Worm (Caenorhabditis elegans) whole organism, late embryonic: ENCODE measurements around the gene imp-3.

Experiments used
- C08G9.2 ChIP-seq: sonication (generic microtip); optimal IDR thresholded peaks from 2 replicates; lab custom pipeline; 2016; ENCODE audit warnings: mild to moderate bottlenecking, missing genetic modification characterization, moderate library complexity, missing compliant biosample characterization
- C38D4.7 ChIP-seq: fragments of 200-800 bp; sonication (Bioruptor generic); optimal IDR thresholded peaks from 2 replicates; lab custom pipeline; 2018; ENCODE audit warnings: mild to moderate bottlenecking, missing genetic modification characterization, moderate library complexity, missing compliant biosample characterization
- F13H6.1 ChIP-seq: sonication (generic microtip); optimal IDR thresholded peaks from 2 replicates; lab custom pipeline; 2016; ENCODE audit warnings: missing genetic modification characterization, missing compliant biosample characterization
- K02D7.2 ChIP-seq: sonication (generic microtip); optimal IDR thresholded peaks from 2 replicates; lab custom pipeline; 2017; ENCODE audit warnings: mild to moderate bottlenecking, missing genetic modification characterization, missing compliant biosample characterization
- K09A11.1 ChIP-seq: sonication (generic microtip); optimal IDR thresholded peaks from 2 replicates; lab custom pipeline; 2017; ENCODE audit warnings: antibody characterized with exemption, mild to moderate bottlenecking, missing genetic modification characterization, missing compliant biosample characterization; ENCODE audit not compliant: insufficient read depth
- T23F11.4 ChIP-seq: fragments of 200-800 bp; sonication (Bioruptor generic); optimal IDR thresholded peaks from 2 replicates; lab custom pipeline; 2018; ENCODE audit warnings: mild to moderate bottlenecking, missing genetic modification characterization, missing compliant biosample characterization
- Y22D7AL.16 ChIP-seq: sonication (generic microtip); optimal IDR thresholded peaks from 2 replicates; lab custom pipeline; 2016; ENCODE audit warnings: missing genetic modification characterization, missing compliant biosample characterization
- ahr-1 ChIP-seq: sonication (generic microtip); optimal IDR thresholded peaks from 2 replicates; lab custom pipeline; 2016; ENCODE audit warnings: missing genetic modification characterization, missing compliant biosample characterization
- ceh-14 ChIP-seq: sonication (generic microtip); optimal IDR thresholded peaks from 2 replicates; lab custom pipeline; 2016; ENCODE audit warnings: missing genotype, missing genetic modification characterization, missing compliant biosample characterization
- ceh-18 ChIP-seq: sonication (generic microtip); optimal IDR thresholded peaks from 2 replicates; lab custom pipeline; 2016; ENCODE audit warnings: missing genetic modification characterization, missing compliant biosample characterization
- ceh-2 ChIP-seq: sonication (generic microtip); optimal IDR thresholded peaks from 2 replicates; lab custom pipeline; 2016; ENCODE audit warnings: missing genotype, missing genetic modification characterization, missing compliant biosample characterization
- ceh-22 ChIP-seq: sonication (generic microtip); optimal IDR thresholded peaks from 2 replicates; lab custom pipeline; 2017; ENCODE audit warnings: missing biosample characterization, missing genetic modification characterization
- ceh-31 ChIP-seq: sonication (generic microtip); optimal IDR thresholded peaks from 2 replicates; lab custom pipeline; 2016; ENCODE audit warnings: missing genetic modification characterization, missing compliant biosample characterization
- ceh-34 ChIP-seq: sonication (generic microtip); optimal IDR thresholded peaks from 2 replicates; lab custom pipeline; 2016; ENCODE audit warnings: mild to moderate bottlenecking, missing genetic modification characterization, missing compliant biosample characterization
- ceh-45 ChIP-seq: fragments of 200-800 bp; sonication (Bioruptor generic); IDR thresholded peaks from 2 replicates; pipeline ENCODE4 v1.3.6; 2022; ENCODE audit warnings: missing genetic modification reagents, missing genetic modification characterization, missing compliant biosample characterization
- ceh-6 ChIP-seq: fragments of 200-800 bp; sonication (Bioruptor generic); optimal IDR thresholded peaks from 2 replicates; lab custom pipeline; 2018; ENCODE audit warnings: mild to moderate bottlenecking, missing genetic modification characterization, missing compliant biosample characterization
- che-1 ChIP-seq: sonication (generic microtip); optimal IDR thresholded peaks from 2 replicates; lab custom pipeline; 2016; ENCODE audit warnings: mild to moderate bottlenecking, missing genetic modification characterization, missing compliant biosample characterization
- dmd-4 ChIP-seq: sonication (generic microtip); optimal IDR thresholded peaks from 2 replicates; lab custom pipeline; 2016; ENCODE audit warnings: borderline replicate concordance, missing genetic modification characterization, missing compliant biosample characterization
- dve-1 ChIP-seq: sonication (generic microtip); optimal IDR thresholded peaks from 2 replicates; lab custom pipeline; 2017; ENCODE audit warnings: antibody characterized with exemption, mild to moderate bottlenecking, missing genetic modification characterization, missing compliant biosample characterization
- elt-2 ChIP-seq: sonication (generic microtip); optimal IDR thresholded peaks from 2 replicates; lab custom pipeline; 2016; ENCODE audit warnings: missing genetic modification reagents, missing genetic modification characterization, missing compliant biosample characterization
- elt-4 ChIP-seq: sonication (generic microtip); optimal IDR thresholded peaks from 2 replicates; lab custom pipeline; 2016; ENCODE audit warnings: missing genetic modification characterization, missing compliant biosample characterization
- ets-4 ChIP-seq: sonication (generic microtip); optimal IDR thresholded peaks from 2 replicates; lab custom pipeline; 2016; ENCODE audit warnings: missing genetic modification characterization, missing compliant biosample characterization
- fax-1 ChIP-seq: sonication (generic microtip); optimal IDR thresholded peaks from 2 replicates; lab custom pipeline; 2016; ENCODE audit warnings: missing genotype, missing genetic modification characterization, missing compliant biosample characterization
- fkh-6 ChIP-seq: sonication (generic microtip); optimal IDR thresholded peaks from 2 replicates; lab custom pipeline; 2016; ENCODE audit warnings: missing genetic modification characterization, missing compliant biosample characterization
- gmeb-2 ChIP-seq: sonication (generic microtip); optimal IDR thresholded peaks from 2 replicates; lab custom pipeline; 2016; ENCODE audit warnings: missing genetic modification characterization, inconsistent platforms, missing compliant biosample characterization
- hlh-13 ChIP-seq: fragments of 200-800 bp; sonication (Bioruptor generic); optimal IDR thresholded peaks from 2 replicates; lab custom pipeline; 2018; ENCODE audit warnings: mild to moderate bottlenecking, missing genetic modification characterization, missing compliant biosample characterization
- hlh-15 ChIP-seq: sonication (generic microtip); optimal IDR thresholded peaks from 2 replicates; lab custom pipeline; 2016; ENCODE audit warnings: missing genetic modification characterization, missing compliant biosample characterization
- hlh-30 ChIP-seq: sonication (generic microtip); optimal IDR thresholded peaks from 2 replicates; lab custom pipeline; 2017; ENCODE audit warnings: antibody characterized with exemption, missing genetic modification characterization, missing compliant biosample characterization; ENCODE audit not compliant: insufficient read depth
- lim-6 ChIP-seq: sonication (generic microtip); optimal IDR thresholded peaks from 2 replicates; lab custom pipeline; 2016; ENCODE audit warnings: missing genetic modification characterization, missing compliant biosample characterization
- nfya-1 ChIP-seq: sonication (generic microtip); optimal IDR thresholded peaks from 2 replicates; lab custom pipeline; 2017; ENCODE audit warnings: missing genetic modification characterization, mild to moderate bottlenecking, missing compliant biosample characterization, antibody characterized with exemption, moderate library complexity
- nhr-11 ChIP-seq: fragments of 150-350 bp; optimal IDR thresholded peaks from 2 replicates; lab custom pipeline; 2014; ENCODE audit warnings: missing biosample characterization, missing genetic modification characterization
- nhr-232 ChIP-seq: sonication (generic microtip); optimal IDR thresholded peaks from 2 replicates; lab custom pipeline; 2016; ENCODE audit warnings: missing genetic modification characterization, missing compliant biosample characterization
- npax-4 ChIP-seq: sonication (generic microtip); optimal IDR thresholded peaks from 2 replicates; lab custom pipeline; 2016; ENCODE audit warnings: missing genetic modification characterization, missing compliant biosample characterization
- odd-2 ChIP-seq: sonication (generic microtip); optimal IDR thresholded peaks from 2 replicates; lab custom pipeline; 2017; ENCODE audit warnings: antibody characterized with exemption, mild to moderate bottlenecking, missing genetic modification characterization, missing compliant biosample characterization
- pat-9 ChIP-seq: fragments of 200-800 bp; sonication (Bioruptor generic); optimal IDR thresholded peaks from 2 replicates; lab custom pipeline; 2018; ENCODE audit warnings: mild to moderate bottlenecking, missing genetic modification characterization, moderate library complexity, missing compliant biosample characterization
- pax-1 ChIP-seq: fragments of 150-350 bp; optimal IDR thresholded peaks from 2 replicates; lab custom pipeline; 2014; ENCODE audit warnings: missing biosample characterization, missing genetic modification characterization
- pha-2 ChIP-seq: sonication (generic microtip); optimal IDR thresholded peaks from 2 replicates; lab custom pipeline; 2017; ENCODE audit warnings: mild to moderate bottlenecking, missing genetic modification characterization, missing compliant biosample characterization
- pha-4 ChIP-seq: fragments of 150-350 bp; optimal IDR thresholded peaks from 2 replicates; lab custom pipeline; 2018; ENCODE audit warnings: missing biosample characterization, missing genetic modification reagents, missing genetic modification characterization
- syd-9 ChIP-seq: sonication (generic microtip); optimal IDR thresholded peaks from 2 replicates; lab custom pipeline; 2016; ENCODE audit warnings: mild to moderate bottlenecking, missing genetic modification characterization, moderate library complexity, missing compliant biosample characterization
- tbx-2 ChIP-seq: sonication (generic microtip); optimal IDR thresholded peaks from 2 replicates; lab custom pipeline; 2016; ENCODE audit warnings: missing genetic modification characterization, missing compliant biosample characterization
- tbx-7 ChIP-seq: sonication (generic microtip); optimal IDR thresholded peaks from 2 replicates; lab custom pipeline; 2016; ENCODE audit warnings: missing genotype, missing genetic modification characterization, missing compliant biosample characterization
- ttx-3 ChIP-seq: sonication (generic microtip); optimal IDR thresholded peaks from 2 replicates; lab custom pipeline; 2016; ENCODE audit warnings: missing genetic modification reagents, missing genetic modification characterization, missing compliant biosample characterization
- unc-3 ChIP-seq, 2 experiments: fragments of 200-800 bp in 1 of 2; sonication (Bioruptor generic) in 1 of 2; sonication (generic microtip) in 1 of 2; conservative IDR thresholded peaks in 1 of 2; optimal IDR thresholded peaks in 1 of 2; 2 replicates each; pipeline versions ENCODE4 v1.3.6 to Lab custom; 2016 to 2022; ENCODE audit warnings: missing compliant biosample characterization in 2 of 2, missing genetic modification characterization in 2 of 2, missing genetic modification reagents in 1 of 2
- unc-42 ChIP-seq: sonication (generic microtip); optimal IDR thresholded peaks from 2 replicates; lab custom pipeline; 2016; ENCODE audit warnings: missing genotype, missing genetic modification characterization, missing compliant biosample characterization
- unc-55 ChIP-seq: sonication (generic microtip); optimal IDR thresholded peaks from 2 replicates; lab custom pipeline; 2017; ENCODE audit warnings: missing biosample characterization, missing genetic modification reagents, missing genetic modification characterization
- zip-5 ChIP-seq: sonication (generic microtip); optimal IDR thresholded peaks from 2 replicates; lab custom pipeline; 2016; ENCODE audit warnings: missing genetic modification characterization, missing compliant biosample characterization

Gene imp-3

DNA sequence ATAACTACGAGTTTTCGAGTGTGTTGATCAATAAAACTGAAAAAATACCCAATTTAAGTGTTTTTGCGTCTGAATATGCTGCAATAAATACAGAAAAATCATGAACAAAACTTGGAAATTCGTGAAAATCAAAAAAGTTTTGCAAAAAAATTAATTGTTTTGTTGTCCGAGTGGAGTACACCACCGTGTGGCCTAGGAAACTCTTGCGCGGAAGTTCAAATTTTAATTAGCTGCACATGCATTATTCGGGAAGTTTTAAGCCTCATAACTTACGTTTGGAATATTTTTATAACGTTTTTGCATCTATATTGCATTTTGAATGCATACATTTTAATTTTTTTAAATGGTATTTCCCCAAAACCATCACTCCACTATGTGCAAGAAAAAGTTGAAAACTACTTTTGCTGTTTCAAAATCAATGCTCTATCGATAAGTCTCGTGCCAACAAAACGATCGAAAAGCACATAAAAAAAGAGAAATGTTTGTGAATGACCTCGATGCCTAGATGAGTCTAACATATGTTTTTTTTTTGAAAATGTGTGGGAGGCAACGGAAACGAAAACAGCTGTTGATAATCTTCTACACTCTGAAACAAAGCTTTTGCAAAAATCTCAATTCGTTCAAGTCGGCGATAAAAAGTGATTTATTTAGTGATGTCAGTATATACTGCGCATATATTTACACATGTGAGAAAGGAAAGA lies 27.1 kb upstream of the imp-3 start:
- TF ChIP-seq T23F11.4 (GFP tag; lab: Kevin White, UChicago), result no peak
- TF ChIP-seq K09A11.1 (tag; lab: Kevin White, UChicago), result no peak
- TF ChIP-seq ceh-45 (GFP tag; lab: Robert Waterston, UW), result no peak
- TF ChIP-seq ceh-6, result no peak
- TF ChIP-seq ahr-1 (tag; lab: Kevin White, UChicago), result no peak
- TF ChIP-seq nhr-11, result no peak
- peak; percentile 46 for TF ChIP-seq zip-5
- TF ChIP-seq ceh-31 (tag; lab: Kevin White, UChicago), result peak; percentile 52
- TF ChIP-seq dmd-4, result no peak
- peak; percentile 18 for TF ChIP-seq ceh-18 (tag; lab: Kevin White, UChicago)
- peak; percentile 58 for TF ChIP-seq ets-4 (tag; lab: Kevin White, UChicago)
- TF ChIP-seq gmeb-2, result no peak
- peak; percentile 49 for TF ChIP-seq ceh-2
- no peak for TF ChIP-seq pat-9
- no peak for TF ChIP-seq pha-2
- TF ChIP-seq C08G9.2 (tag; lab: Kevin White, UChicago), result peak; percentile 81
- no peak for TF ChIP-seq ttx-3 (tag; lab: Kevin White, UChicago)
- TF ChIP-seq nhr-232, result no peak
- TF ChIP-seq tbx-2 (tag; lab: Kevin White, UChicago), result peak; percentile 21
- TF ChIP-seq F13H6.1, result no peak
- no peak for TF ChIP-seq npax-4 (tag; lab: Kevin White, UChicago)
- peak; percentile 6 for TF ChIP-seq ceh-14 (tag; lab: Kevin White, UChicago)
- TF ChIP-seq odd-2 (tag; lab: Kevin White, UChicago), result no peak
- peak; percentile 27 for TF ChIP-seq elt-2 (tag; lab: Kevin White, UChicago)
- no peak for TF ChIP-seq pax-1 (tag; lab: Kevin White, UChicago)
- TF ChIP-seq tbx-7, result peak; percentile 74
- TF ChIP-seq, all 69 proteins: peak for 10

DNA sequence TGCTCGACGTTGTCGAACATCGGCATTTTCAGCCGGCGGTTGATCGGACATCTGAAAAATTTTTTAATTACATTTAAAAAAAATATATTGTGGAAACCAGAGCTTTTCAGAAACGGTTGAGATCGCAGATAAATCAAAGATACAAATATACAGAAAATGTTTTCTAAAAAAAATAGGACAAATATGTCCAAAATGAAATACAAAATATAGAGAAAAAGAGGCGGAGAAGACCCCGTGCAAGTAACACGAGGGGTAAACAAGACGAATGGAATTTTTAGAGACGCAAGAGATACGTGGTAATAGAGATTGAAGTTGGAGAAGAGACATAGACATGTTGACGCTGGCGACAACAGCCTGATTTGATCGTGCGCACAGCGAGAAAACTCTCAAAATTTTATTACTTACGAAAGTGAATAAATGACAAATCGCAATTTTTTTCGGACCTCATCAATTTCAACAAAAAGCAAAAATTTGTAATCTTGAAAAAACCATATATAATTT lies 26.3 kb upstream of the imp-3 start, which contains the start of gene cdgs-1:
TSS of gene cdgs-1 (minus strand) at position 51 of the 501 bp plus-strand sequence.
- TF ChIP-seq fkh-6 (tag; lab: Kevin White, UChicago) (no peak), odd-2 (tag; lab: Kevin White, UChicago) (no peak), hlh-30 (tag; lab: Kevin White, UChicago) (peak; percentile 68), nfya-1 (tag; lab: Kevin White, UChicago) (peak; percentile 31), dve-1 (tag; lab: Kevin White, UChicago) (no peak), unc-42 (peak; percentile 78), ahr-1 (tag; lab: Kevin White, UChicago) (no peak), hlh-13 (GFP tag; lab: Kevin White, UChicago) (no peak), C08G9.2 (tag; lab: Kevin White, UChicago) (no peak), pha-4 (tag; lab: Kevin White, UChicago) (no peak), syd-9 (tag; lab: Kevin White, UChicago) (no peak), dmd-4 (no peak), C38D4.7 (no peak), elt-4 (tag; lab: Kevin White, UChicago) (no peak), unc-55 (GFP tag; lab: Kevin White, UChicago) (no peak), F13H6.1 (no peak)

DNA sequence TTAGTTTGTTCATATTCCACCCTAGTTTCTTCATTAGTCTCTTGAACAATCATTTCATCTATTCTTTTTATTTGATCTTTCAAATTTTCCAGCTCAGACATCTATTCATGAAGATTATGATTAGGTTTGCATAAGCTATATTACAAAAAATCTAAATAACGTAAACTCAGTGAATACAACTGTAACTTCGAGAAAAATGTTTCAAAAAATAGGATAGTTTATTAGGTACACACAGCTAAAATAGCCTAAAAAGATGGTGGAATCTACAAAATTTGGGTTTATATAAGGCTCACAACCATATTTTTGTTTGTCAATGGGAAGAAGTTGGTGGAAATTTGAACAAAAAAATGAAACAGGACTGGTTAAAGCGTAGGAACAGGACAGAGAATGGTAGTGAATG lies 23.3 kb upstream of the imp-3 start, which contains the start of gene zgpa-1:
TSS of gene zgpa-1 (minus strand) at position 101 of the 400 bp plus-strand sequence.
- TF ChIP-seq nfya-1 (tag; lab: Kevin White, UChicago), result no peak
- no peak for TF ChIP-seq K09A11.1 (tag; lab: Kevin White, UChicago)
- TF ChIP-seq hlh-15 (tag; lab: Kevin White, UChicago), result no peak
- no peak for TF ChIP-seq K02D7.2
- no peak for TF ChIP-seq gmeb-2
- TF ChIP-seq unc-3 (GFP tag; conservative IDR thresholded peaks at IDR 0.05; lab: Robert Waterston, UW), result no peak
- TF ChIP-seq unc-3 (tag; optimal IDR thresholded peaks at IDR 0.05; lab: Kevin White, UChicago), result no peak
- TF ChIP-seq ttx-3 (tag; lab: Kevin White, UChicago), result no peak
- no peak for TF ChIP-seq nhr-11
- TF ChIP-seq che-1 (tag; lab: Kevin White, UChicago), result no peak
- no peak for TF ChIP-seq ceh-2
- no peak for TF ChIP-seq syd-9 (tag; lab: Kevin White, UChicago)
- TF ChIP-seq Y22D7AL.16, result no peak
- TF ChIP-seq fax-1 (tag; lab: Kevin White, UChicago), result no peak
- TF ChIP-seq lim-6 (tag; lab: Kevin White, UChicago), result no peak
- no peak for TF ChIP-seq ceh-22 (tag; lab: Kevin White, UChicago)
- TF ChIP-seq ceh-34, result no peak
- TF ChIP-seq pha-2, result no peak
- TF ChIP-seq pat-9, result no peak
